Fruit fly (Drosophila melanogaster) whole organism, embryonic: ENCODE results near the gene TbCMF46.
A peak's percentile ranks its signal among the peaks of the same experiment; 100 is the strongest.

Experiments
- Atf6 ChIP-seq: fragments of 200-800 bp; sonication (Bioruptor generic); IDR thresholded peaks from 2 replicates; pipeline ENCODE4 v1.3.6; 2022; ENCODE audit warnings: missing biosample characterization, missing genetic modification characterization
- CG13287 ChIP-seq: fragments of 200-800 bp; sonication (Bioruptor generic); IDR thresholded peaks from 2 replicates; pipeline ENCODE4 v1.3.6; 2022; ENCODE audit warnings: missing biosample characterization, missing genetic modification characterization; ENCODE audit not compliant: partially characterized antibody
- CG14441 ChIP-seq: fragments of 200-800 bp; sonication (Bioruptor generic); IDR thresholded peaks from 2 replicates; pipeline ENCODE4 v1.3.6; 2022; ENCODE audit warnings: missing biosample characterization, missing genetic modification characterization
- CG15514 ChIP-seq: fragments of 200-800 bp; sonication (Bioruptor generic); optimal IDR thresholded peaks from 3 replicates; lab custom pipeline; 2017; ENCODE audit warnings: missing biosample characterization, missing genetic modification characterization, mild to moderate bottlenecking, moderate library complexity, missing genetic modification reagents
- CG1792 ChIP-seq: fragments of 200-800 bp; sonication (Bioruptor generic); optimal IDR thresholded peaks from 2 replicates; lab custom pipeline; 2016; ENCODE audit warnings: missing biosample characterization, missing genetic modification characterization
- CG18619 ChIP-seq: fragments of 200-800 bp; sonication (Bioruptor generic); optimal IDR thresholded peaks from 3 replicates; lab custom pipeline; 2017; ENCODE audit warnings: missing biosample characterization, mild to moderate bottlenecking, missing genetic modification characterization
- CG2199 ChIP-seq: fragments of 200-800 bp; sonication (Bioruptor generic); IDR thresholded peaks from 3 replicates; pipeline ENCODE4 v1.3.6; 2022; ENCODE audit warnings: missing biosample characterization, missing genetic modification characterization
- CG2678 ChIP-seq: fragments of 200-800 bp; sonication (Bioruptor generic); optimal IDR thresholded peaks from 3 replicates; lab custom pipeline; 2019; ENCODE audit warnings: missing biosample characterization, mild to moderate bottlenecking, missing genetic modification characterization, moderate library complexity
- CG33213 ChIP-seq: fragments of 200-800 bp; sonication (Bioruptor generic); optimal IDR thresholded peaks from 3 replicates; lab custom pipeline; 2016; ENCODE audit warnings: missing biosample characterization, missing genetic modification characterization
- CG34422 ChIP-seq: fragments of 200-800 bp; sonication (Bioruptor generic); IDR thresholded peaks from 3 replicates; pipeline ENCODE4 v1.3.6; 2022; ENCODE audit warnings: missing biosample characterization, missing genetic modification characterization
- CG6689 ChIP-seq: fragments of 200-800 bp; sonication (Bioruptor generic); IDR thresholded peaks from 2 replicates; pipeline ENCODE4 v1.3.6; 2022; ENCODE audit warnings: missing biosample characterization, missing genetic modification characterization
- CG8290 ChIP-seq, 3 experiments: fragments of 200-800 bp; sonication (Bioruptor generic); optimal IDR thresholded peaks; 2 replicates each; lab custom pipeline; 2016 to 2019; ENCODE audit warnings: missing biosample characterization in 3 of 3, missing genetic modification characterization in 3 of 3, mild to moderate bottlenecking in 2 of 3, moderate library complexity in 1 of 3
- Camta ChIP-seq: fragments of 200-800 bp; sonication (Bioruptor generic); optimal IDR thresholded peaks from 2 replicates; lab custom pipeline; 2016; ENCODE audit warnings: missing biosample characterization, missing genetic modification characterization
- Hmr ChIP-seq: fragments of 200-800 bp; sonication (Bioruptor generic); optimal IDR thresholded peaks from 3 replicates; lab custom pipeline; 2017; ENCODE audit warnings: mild to moderate bottlenecking, missing biosample characterization, missing genetic modification reagents, missing genetic modification characterization
- Med ChIP-seq: fragments of 200-800 bp; sonication (Bioruptor generic); peaks from one replicate; lab custom pipeline; 2016; ENCODE audit warnings: missing biosample characterization, missing genetic modification characterization, mild to moderate bottlenecking, inconsistent platforms, moderate library complexity
- Meics ChIP-seq: fragments of 200-800 bp; sonication (Bioruptor generic); optimal IDR thresholded peaks from 2 replicates; lab custom pipeline; 2017; ENCODE audit warnings: missing biosample characterization, mild to moderate bottlenecking, missing genetic modification characterization
- Ptx1 ChIP-seq: fragments of 200-800 bp; sonication (Bioruptor generic); IDR thresholded peaks from 2 replicates; pipeline ENCODE4 v1.3.6; 2022; ENCODE audit warnings: missing biosample characterization, missing genetic modification characterization
- Side ChIP-seq: fragments of 200-800 bp; sonication (Bioruptor generic); optimal IDR thresholded peaks from 2 replicates; lab custom pipeline; 2016; ENCODE audit warnings: missing biosample characterization, missing genetic modification characterization
- Trl ChIP-seq, 3 experiments: fragments of >200 bp in 2 of 3; fragments of 200-800 bp in 1 of 3; sonication (Bioruptor generic) in 1 of 3; optimal IDR thresholded peaks; 2 replicates in 1 of 3; 3 replicates in 2 of 3; lab custom pipeline; 2016 to 2017; ENCODE audit warnings: missing biosample characterization in 1 of 3, missing genetic modification characterization in 1 of 3
- al ChIP-seq: fragments of 200-800 bp; sonication (Bioruptor generic); IDR thresholded peaks from 2 replicates; pipeline ENCODE4 v1.3.6; 2022; ENCODE audit warnings: missing biosample characterization, missing genetic modification characterization
- bsh ChIP-seq, 2 experiments: fragments of 200-800 bp; sonication (Bioruptor generic); optimal IDR thresholded peaks; 2 replicates each; lab custom pipeline; 2017 to 2018; ENCODE audit warnings: mild to moderate bottlenecking in 2 of 2, missing biosample characterization in 2 of 2, missing genetic modification characterization in 2 of 2, moderate library complexity in 1 of 2
- chn ChIP-seq: fragments of 200-800 bp; sonication (Bioruptor generic); optimal IDR thresholded peaks from 2 replicates; lab custom pipeline; 2016; ENCODE audit warnings: missing biosample characterization, missing genetic modification characterization
- crp ChIP-seq, 2 experiments: fragments of 200-800 bp; sonication (Bioruptor generic); optimal IDR thresholded peaks; 2 replicates in 1 of 2; 3 replicates in 1 of 2; lab custom pipeline; 2017; ENCODE audit warnings: missing biosample characterization in 2 of 2, missing genetic modification characterization in 2 of 2, mild to moderate bottlenecking in 1 of 2, moderate library complexity in 1 of 2
- dimm ChIP-seq: fragments of 200-800 bp; sonication (Bioruptor generic); IDR thresholded peaks from 2 replicates; pipeline ENCODE4 v1.3.6; 2022; ENCODE audit warnings: missing biosample characterization, missing genetic modification characterization
- dysf ChIP-seq: fragments of 200-800 bp; sonication (Bioruptor generic); IDR thresholded peaks from 3 replicates; pipeline ENCODE4 v1.3.6; 2022; ENCODE audit warnings: missing biosample characterization, missing genetic modification characterization
- gem ChIP-seq: fragments of 200-800 bp; sonication (Bioruptor generic); optimal IDR thresholded peaks from 2 replicates; lab custom pipeline; 2019; ENCODE audit warnings: missing biosample characterization, mild to moderate bottlenecking, missing genetic modification characterization, moderate library complexity
- kah ChIP-seq: fragments of 200-800 bp; sonication (Bioruptor generic); optimal IDR thresholded peaks from 2 replicates; lab custom pipeline; 2018; ENCODE audit warnings: missing biosample characterization, mild to moderate bottlenecking, missing genetic modification characterization
- ken ChIP-seq: fragments of 200-800 bp; sonication (Bioruptor generic); IDR thresholded peaks from 3 replicates; pipeline ENCODE4 v1.3.6; 2022; ENCODE audit warnings: missing biosample characterization, missing genetic modification characterization
- lab ChIP-seq: fragments of 200-800 bp; sonication (Bioruptor generic); optimal IDR thresholded peaks from 3 replicates; lab custom pipeline; 2017; ENCODE audit warnings: missing biosample characterization, missing genetic modification characterization, mild to moderate bottlenecking, moderate library complexity, missing genetic modification reagents
- lilli ChIP-seq: fragments of 200-800 bp; sonication (Bioruptor generic); optimal IDR thresholded peaks from 3 replicates; lab custom pipeline; 2016; ENCODE audit warnings: missing biosample characterization, missing genetic modification characterization
- lmd ChIP-seq: fragments of 200-800 bp; sonication (Bioruptor generic); IDR thresholded peaks from 2 replicates; pipeline ENCODE4 v1.3.6; 2022; ENCODE audit warnings: missing biosample characterization, missing genetic modification characterization
- pan ChIP-seq, 4 experiments: fragments of >200 bp in 3 of 4; fragments of 200-800 bp in 1 of 4; sonication (Bioruptor generic) in 1 of 4; optimal IDR thresholded peaks in 3 of 4; IDR thresholded peaks in 1 of 4; 2 replicates each; pipeline versions ENCODE4 v1.3.6 to Lab custom; 2017 to 2022; ENCODE audit warnings: missing biosample characterization in 2 of 4, missing genetic modification characterization in 2 of 4, mixed read lengths in 1 of 4
- phol ChIP-seq: fragments of 200-800 bp; sonication (Bioruptor generic); optimal IDR thresholded peaks from 3 replicates; lab custom pipeline; 2018; ENCODE audit warnings: missing biosample characterization, mild to moderate bottlenecking, missing genetic modification characterization, moderate library complexity
- ranshi ChIP-seq: fragments of 200-800 bp; sonication (Bioruptor generic); IDR thresholded peaks from 2 replicates; pipeline ENCODE4 v1.3.6; 2022; ENCODE audit warnings: missing biosample characterization, missing genetic modification characterization
- ro ChIP-seq: fragments of 200-800 bp; sonication (Bioruptor generic); IDR thresholded peaks from 2 replicates; pipeline ENCODE4 v1.3.6; 2022; ENCODE audit warnings: missing biosample characterization, missing genetic modification characterization
- sd ChIP-seq: fragments of 200-800 bp; sonication (Bioruptor generic); optimal IDR thresholded peaks from 3 replicates; lab custom pipeline; 2018; ENCODE audit warnings: missing biosample characterization, mild to moderate bottlenecking, missing genetic modification characterization, moderate library complexity
- sens ChIP-seq: fragments of 200-800 bp; sonication (Bioruptor generic); peaks from one replicate; lab custom pipeline; 2016; ENCODE audit warnings: missing biosample characterization, missing genetic modification characterization
- sisA ChIP-seq: fragments of 200-800 bp; sonication (Bioruptor generic); IDR thresholded peaks from 2 replicates; pipeline ENCODE4 v1.3.6; 2022; ENCODE audit warnings: missing biosample characterization, missing genetic modification characterization
- slbo ChIP-seq: fragments of 200-800 bp; sonication (Bioruptor generic); IDR thresholded peaks from 2 replicates; pipeline ENCODE4 v1.3.6; 2022; ENCODE audit warnings: missing biosample characterization, missing genetic modification characterization
- sob ChIP-seq: fragments of 200-800 bp; sonication (Bioruptor generic); IDR thresholded peaks from 2 replicates; pipeline ENCODE4 v1.3.6; 2022; ENCODE audit warnings: missing biosample characterization, missing genetic modification characterization
- tgo ChIP-seq: fragments of 200-800 bp; sonication (Bioruptor generic); IDR thresholded peaks from 3 replicates; pipeline ENCODE4 v1.3.6; 2022; ENCODE audit warnings: missing biosample characterization, missing genetic modification characterization
- tin ChIP-seq: fragments of 200-800 bp; sonication (Bioruptor generic); optimal IDR thresholded peaks from 3 replicates; lab custom pipeline; 2016; ENCODE audit warnings: missing biosample characterization, missing genetic modification characterization
- twi ChIP-seq: fragments of 200-800 bp; optimal IDR thresholded peaks from 2 replicates; lab custom pipeline; 2019; ENCODE audit warnings: missing biosample characterization, mild to moderate bottlenecking, missing genetic modification characterization, moderate library complexity
- vvl ChIP-seq: fragments of 200-800 bp; sonication (Bioruptor generic); IDR thresholded peaks from 2 replicates; pipeline ENCODE4 v1.3.6; 2022; ENCODE audit warnings: missing biosample characterization, missing genetic modification characterization
- wdn ChIP-seq: fragments of 200-800 bp; sonication (Bioruptor generic); IDR thresholded peaks from 2 replicates; pipeline ENCODE4 v1.3.6; 2022; ENCODE audit warnings: missing biosample characterization, missing genetic modification characterization
- zfh1 ChIP-seq: fragments of 200-800 bp; sonication (Bioruptor generic); IDR thresholded peaks from 3 replicates; pipeline ENCODE4 v1.3.6; 2022; ENCODE audit warnings: missing biosample characterization, missing genetic modification characterization

Gene TbCMF46

DNA sequence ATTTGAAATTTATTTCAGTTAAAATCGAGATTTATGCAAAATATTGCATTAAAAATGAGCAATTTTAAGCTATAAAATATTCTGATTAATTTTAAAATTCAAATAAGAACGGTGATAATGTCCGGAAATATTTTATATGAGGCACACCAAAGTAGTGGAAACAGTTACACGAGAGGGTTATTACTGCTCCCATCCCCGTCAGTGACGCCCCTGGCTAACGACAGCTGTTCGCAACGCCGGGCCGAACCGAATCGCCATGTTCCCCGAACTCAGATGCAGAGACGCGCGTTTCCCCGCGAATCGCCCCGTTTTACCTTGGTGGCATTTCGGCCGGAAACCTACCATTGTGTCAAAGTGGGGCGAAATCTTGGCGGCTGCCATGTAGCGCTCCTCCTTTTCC, 12.9 kb downstream of the TbCMF46 start (continued):
- TF ChIP-seq kah (GFP tag; lab: Kevin White, UChicago), result no peak
- no peak for TF ChIP-seq bsh (GFP tag; optimal IDR thresholded peaks at IDR 0.05; lab: Kevin White, UChicago)
- TF ChIP-seq zfh1 (GFP tag; lab: Robert Waterston, UW), result peak; percentile 58; the same call in 2 of the 3 replicates
- peak; percentile 62; the same call in 1 of the 3 replicates for TF ChIP-seq CG34422 (GFP tag; lab: Robert Waterston, UW)
- TF ChIP-seq lmd, result peak; percentile 40; the same call in 1 of the 2 replicates
- TF ChIP-seq wdn (GFP tag; lab: Robert Waterston, UW), result no peak
- TF ChIP-seq dysf (GFP tag; lab: Robert Waterston, UW), result peak; percentile 13; the same call in 1 of the 3 replicates
- peak; percentile 44; the same call in 1 of the 2 replicates for TF ChIP-seq Atf6 (GFP tag; lab: Robert Waterston, UW)
- 0 out of 2 replicates have a peak, but pooled peaks have one; percentile 13 for TF ChIP-seq CG6689 (GFP tag; lab: Robert Waterston, UW)
- peak; percentile 46 for TF ChIP-seq Camta
- TF ChIP-seq gem (tag; lab: Kevin White, UChicago), result peak; percentile 10
- TF ChIP-seq CG1792 (GFP tag; lab: Kevin White, UChicago), result no peak
- TF ChIP-seq CG13287 (GFP tag; lab: Robert Waterston, UW), result peak; percentile 27; the same call in 1 of the 2 replicates
- TF ChIP-seq sisA, result peak; percentile 36; the same call in 1 of the 2 replicates
- peak; percentile 74 for TF ChIP-seq slbo (GFP tag; lab: Robert Waterston, UW)
- TF ChIP-seq Med, result peak; percentile 90
- peak; percentile 12 for TF ChIP-seq Meics
- TF ChIP-seq al (GFP tag; lab: Robert Waterston, UW), result 0 out of 2 replicates have a peak, but pooled peaks have one; percentile 8
- TF ChIP-seq sob (GFP tag; lab: Robert Waterston, UW), result peak; percentile 23; the same call in 1 of the 2 replicates
- TF ChIP-seq Ptx1 (GFP tag; lab: Robert Waterston, UW), result peak; percentile 50
- peak; percentile 10 to 82 for TF ChIP-seq crp (GFP tag; optimal IDR thresholded peaks at IDR 0.05; lab: Kevin White, UChicago)
- TF ChIP-seq CG18619 (GFP tag; lab: Kevin White, UChicago), result peak; percentile 31
- peak; percentile 39 for TF ChIP-seq tin (GFP tag; lab: Kevin White, UChicago)
- peak; percentile 3 for TF ChIP-seq Hmr
- no peak for TF ChIP-seq pan (optimal IDR thresholded peaks at IDR 0.05; lab: Kevin White, UChicago)
- TF ChIP-seq pan (GFP tag; optimal IDR thresholded peaks at IDR 0.05 in 1 of 2, IDR thresholded peaks at IDR 0.05 in 1 of 2), result peak in 1 of 2 experiments; percentile 64
- TF ChIP-seq CG14441 (GFP tag; lab: Robert Waterston, UW), result 0 out of 2 replicates have a peak, but pooled peaks have one; percentile 4
- TF ChIP-seq ro (GFP tag; lab: Robert Waterston, UW), result no peak
- peak; percentile 49 for TF ChIP-seq phol (tag; lab: Kevin White, UChicago)
- TF ChIP-seq CG2678, result peak; percentile 28
- no peak for TF ChIP-seq CG2199
- TF ChIP-seq lilli (GFP tag; lab: Kevin White, UChicago), result peak; percentile 57
- no peak for TF ChIP-seq dimm (GFP tag; lab: Robert Waterston, UW)
- peak; percentile 53 for TF ChIP-seq sens (GFP tag; lab: Kevin White, UChicago)
- no peak for TF ChIP-seq CG8290 (GFP tag; optimal IDR thresholded peaks at IDR 0.05; lab: Kevin White, UChicago)
- peak in 1 of 2 experiments; percentile 14 for TF ChIP-seq CG8290 (tag; optimal IDR thresholded peaks at IDR 0.05; lab: Kevin White, UChicago)
- TF ChIP-seq tgo (GFP tag; lab: Robert Waterston, UW), result peak; percentile 37; the same call in 1 of the 3 replicates
- no peak for TF ChIP-seq CG33213 (GFP tag; lab: Kevin White, UChicago)
- peak; percentile 55 for TF ChIP-seq Side
- no peak for TF ChIP-seq twi (tag; lab: Kevin White, UChicago)
- peak; percentile 2 for TF ChIP-seq chn (GFP tag; lab: Kevin White, UChicago)
- no peak for TF ChIP-seq Trl (optimal IDR thresholded peaks at IDR 0.05; lab: Kevin White, UChicago)
- peak; percentile 38 for TF ChIP-seq Trl (GFP tag; optimal IDR thresholded peaks at IDR 0.05; lab: Kevin White, UChicago)
- TF ChIP-seq vvl, result 0 out of 2 replicates have a peak, but pooled peaks have one; percentile 40
- TF ChIP-seq ranshi (GFP tag; lab: Robert Waterston, UW), result 0 out of 2 replicates have a peak, but pooled peaks have one; percentile 31
- peak; percentile 34 for TF ChIP-seq CG15514
- TF ChIP-seq lab (GFP tag; lab: Kevin White, UChicago), result peak; percentile 38
- peak; percentile 26; the same call in 1 of the 3 replicates for TF ChIP-seq ken (GFP tag; lab: Robert Waterston, UW)
- TF ChIP-seq sd (tag; lab: Kevin White, UChicago), result no peak
- TF ChIP-seq, all 482 proteins: peak for 86
